Worm (Caenorhabditis elegans): ENCODE measurements around the gene mam-3.

ce11 chrIV:13389237-13389636, 55.9 kb downstream of the mam-3 start:
- TF ChIP-seq nhr-28 (tag; optimal IDR thresholded peaks at IDR 0.05), result no peak
- no peak for TF ChIP-seq egl-27 (tag; optimal IDR thresholded peaks at IDR 0.05)
- TF ChIP-seq nhr-76 (tag; optimal IDR thresholded peaks at IDR 0.05), result no peak
- no peak for TF ChIP-seq fkh-10 (GFP tag; optimal IDR thresholded peaks at IDR 0.05)
- TF ChIP-seq ZK546.5 (tag; optimal IDR thresholded peaks at IDR 0.05), result no peak
- no peak for TF ChIP-seq lsy-12 (tag; optimal IDR thresholded peaks at IDR 0.05)
- no peak for TF ChIP-seq ama-1 (optimal IDR thresholded peaks at IDR 0.05)

All from whole organism, L3 larva.